Fruit fly (Drosophila melanogaster) whole organism, embryonic: ENCODE data around the gene CG10445.

Source experiments
- CG11504 ChIP-seq: fragments of 200-800 bp; sonication (Bioruptor generic); optimal IDR thresholded peaks from 3 replicates; lab custom pipeline; 2019; ENCODE audit warnings: missing biosample characterization, mild to moderate bottlenecking, missing genetic modification characterization, moderate library complexity
- CG4282 ChIP-seq: fragments of 200-800 bp; sonication (Bioruptor generic); optimal IDR thresholded peaks from 2 replicates; lab custom pipeline; 2016; ENCODE audit warnings: missing biosample characterization, missing genetic modification characterization
- CG7839 ChIP-seq: fragments of 200-800 bp; sonication (Bioruptor generic); optimal IDR thresholded peaks from 3 replicates; lab custom pipeline; 2018; ENCODE audit warnings: missing biosample characterization, mild to moderate bottlenecking, missing genetic modification characterization, moderate library complexity
- Deaf1 ChIP-seq: fragments of 200-800 bp; optimal IDR thresholded peaks from 3 replicates; lab custom pipeline; 2019; ENCODE audit warnings: missing biosample characterization, mild to moderate bottlenecking, missing genetic modification characterization, moderate library complexity
- Mes4 ChIP-seq: fragments of 200-800 bp; sonication (Bioruptor generic); optimal IDR thresholded peaks from 2 replicates; lab custom pipeline; 2016; ENCODE audit warnings: missing biosample characterization, missing genetic modification characterization
- Stat92E ChIP-seq, 3 experiments: fragments of >200 bp in 2 of 3; fragments of 200-800 bp in 1 of 3; sonication (Bioruptor generic) in 1 of 3; optimal IDR thresholded peaks; 2 replicates each; lab custom pipeline; 2017 to 2019; ENCODE audit warnings: missing biosample characterization in 3 of 3, missing genetic modification characterization in 3 of 3, mild to moderate bottlenecking in 1 of 3, moderate library complexity in 1 of 3
- sens-2 ChIP-seq: fragments of 200-800 bp; sonication (Bioruptor generic); IDR thresholded peaks from 2 replicates; pipeline ENCODE4 v1.3.6; 2022; ENCODE audit warnings: missing biosample characterization, missing genetic modification characterization
- sr ChIP-seq: fragments of 200-800 bp; sonication (Bioruptor generic); IDR thresholded peaks from 3 replicates; pipeline ENCODE4 v1.3.6; 2022; ENCODE audit warnings: missing biosample characterization, missing genetic modification characterization

DNA sequence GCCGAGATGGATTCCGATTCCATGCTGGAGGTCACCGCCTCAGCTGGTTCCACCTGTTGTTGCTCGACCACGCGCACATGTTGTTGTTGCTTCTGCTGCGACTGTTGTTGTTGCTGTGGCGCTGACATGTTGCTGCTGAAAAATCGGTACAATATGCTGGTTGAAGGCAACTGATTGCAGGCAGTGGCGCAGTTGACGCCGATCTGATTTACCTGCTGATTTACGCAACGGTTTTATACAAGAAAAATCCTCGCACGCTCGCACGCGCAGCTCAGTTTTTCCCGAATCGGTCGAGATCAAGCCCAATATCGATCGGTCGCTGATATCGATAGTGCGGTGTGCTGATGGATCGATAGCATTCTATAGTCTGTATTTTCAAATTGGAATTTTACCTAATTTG is 8.6 kb downstream of the CG10445 start, which contains the start of gene Prat:
- TF ChIP-seq Stat92E (GFP tag; optimal IDR thresholded peaks at IDR 0.05; lab: Kevin White, UChicago) (no peak), Deaf1 (tag; lab: Kevin White, UChicago) (no peak), sens-2 (no peak), Mes4 (no peak), CG11504 (no peak), sr (no peak), CG4282 (GFP tag; lab: Kevin White, UChicago) (no peak), CG7839 (no peak)
